Worm (Caenorhabditis elegans): ENCODE measurements around the gene mxl-1.

ce11 chrV:11294393-11294792, 49.8 kb downstream of the mxl-1 start, which contains the start of gene T03F7.6:
- TF ChIP-seq ztf-11 (tag; optimal IDR thresholded peaks at IDR 0.05) (no peak), nhr-12 (tag; optimal IDR thresholded peaks at IDR 0.05) (no peak)

Data from whole organism, L2 larva.